Fruit fly (Drosophila melanogaster) whole organism, wandering third instar larva: ENCODE data around the gene CG31344.

ENCODE experiments used
- Abd-B ChIP-seq: fragments of >200 bp; optimal IDR thresholded peaks from 2 replicates; lab custom pipeline; 2017; ENCODE audit warnings: missing biosample characterization, missing genetic modification characterization
- CG32264 ChIP-seq: fragments of 200-800 bp; sonication (Bioruptor generic); optimal IDR thresholded peaks from 2 replicates; lab custom pipeline; 2016; ENCODE audit warnings: missing biosample characterization, missing genetic modification characterization
- CG9705 ChIP-seq: fragments of 200-800 bp; sonication (Bioruptor generic); optimal IDR thresholded peaks from 2 replicates; lab custom pipeline; 2018; ENCODE audit warnings: missing biosample characterization, mild to moderate bottlenecking, missing genetic modification characterization
- CrebA ChIP-seq: fragments of 200-800 bp; sonication (Bioruptor generic); optimal IDR thresholded peaks from 2 replicates; lab custom pipeline; 2016; ENCODE audit warnings: missing biosample characterization, mild to moderate bottlenecking, missing genetic modification characterization, borderline replicate concordance
- Dfd ChIP-seq: fragments of >200 bp; optimal IDR thresholded peaks from 2 replicates; lab custom pipeline; 2017; ENCODE audit warnings: missing biosample characterization, missing genetic modification characterization
- Dif ChIP-seq: fragments of 200-275, 200-300 bp; sonication (Bioruptor generic); optimal IDR thresholded peaks from 2 replicates; lab custom pipeline; 2018; ENCODE audit warnings: missing biosample characterization, missing genetic modification characterization; ENCODE audit not compliant: partially characterized antibody
- GATAd ChIP-seq: sonication (Bioruptor generic); optimal IDR thresholded peaks from 2 replicates; lab custom pipeline; 2016; ENCODE audit warnings: missing biosample characterization, missing genetic modification characterization
- HLH106 ChIP-seq: fragments of 200-800 bp; optimal IDR thresholded peaks from 3 replicates; lab custom pipeline; 2019; ENCODE audit warnings: missing biosample characterization, mild to moderate bottlenecking, missing genetic modification characterization, moderate library complexity
- Hnf4 ChIP-seq: fragments of 200-800 bp; sonication (Bioruptor generic); optimal IDR thresholded peaks from 2 replicates; lab custom pipeline; 2016; ENCODE audit warnings: missing biosample characterization, mild to moderate bottlenecking, missing genetic modification characterization
- Hr78 ChIP-seq: fragments of >200 bp; optimal IDR thresholded peaks from 2 replicates; lab custom pipeline; 2017; ENCODE audit warnings: missing biosample characterization, missing genetic modification characterization
- Hr83 ChIP-seq: fragments of 200-300 bp; sonication (Bioruptor generic); optimal IDR thresholded peaks from 2 replicates; lab custom pipeline; 2016; ENCODE audit warnings: missing biosample characterization, mild to moderate bottlenecking, missing genetic modification characterization, moderate library complexity; ENCODE audit not compliant: poor library complexity, severe bottlenecking
- Jra ChIP-seq: sonication (Bioruptor generic); optimal IDR thresholded peaks from 2 replicates; lab custom pipeline; 2016; ENCODE audit warnings: missing biosample characterization, missing genetic modification characterization
- Mio ChIP-seq: sonication (Bioruptor generic); optimal IDR thresholded peaks from 2 replicates; lab custom pipeline; 2016; ENCODE audit warnings: missing biosample characterization, missing genetic modification characterization
- Myc ChIP-seq: fragments of >200 bp; optimal IDR thresholded peaks from 2 replicates; lab custom pipeline; 2017
- N ChIP-seq: fragments of >200 bp; optimal IDR thresholded peaks from 2 replicates; lab custom pipeline; 2018; ENCODE audit warnings: missing biosample characterization, missing external identifiers, missing genetic modification characterization
- OdsH ChIP-seq: fragments of 200-800 bp; sonication (Bioruptor generic); optimal IDR thresholded peaks from 2 replicates; lab custom pipeline; 2016; ENCODE audit warnings: missing biosample characterization, mild to moderate bottlenecking, missing genetic modification characterization
- Rel ChIP-seq, 2 experiments: fragments of 200-800 bp; sonication (Bioruptor generic) in 1 of 2; optimal IDR thresholded peaks; 2 replicates in 1 of 2; 3 replicates in 1 of 2; lab custom pipeline; 2016 to 2019; ENCODE audit warnings: mild to moderate bottlenecking in 2 of 2, missing biosample characterization in 2 of 2, missing genetic modification characterization in 2 of 2, moderate library complexity in 1 of 2
- Sp1 ChIP-seq: fragments of 200-800 bp; sonication (Bioruptor generic); optimal IDR thresholded peaks from 3 replicates; lab custom pipeline; 2019; ENCODE audit warnings: missing biosample characterization, mild to moderate bottlenecking, missing genetic modification characterization, moderate library complexity
- Vsx2 ChIP-seq: fragments of 200-300, 225-300 bp; sonication (Bioruptor generic); optimal IDR thresholded peaks from 2 replicates; lab custom pipeline; 2018; ENCODE audit warnings: missing biosample characterization, missing genetic modification characterization; ENCODE audit not compliant: partially characterized antibody
- br ChIP-seq: fragments of 200-800 bp; sonication (Bioruptor generic); optimal IDR thresholded peaks from 2 replicates; lab custom pipeline; 2016; ENCODE audit warnings: missing biosample characterization, missing genetic modification characterization
- brk ChIP-seq: fragments of 200-800 bp; sonication (Bioruptor generic); optimal IDR thresholded peaks from 2 replicates; lab custom pipeline; 2016; ENCODE audit warnings: missing biosample characterization, mild to moderate bottlenecking, missing genetic modification characterization
- dl ChIP-seq, 2 experiments: fragments of 175-275, 200-275 bp in 1 of 2; fragments of 200-275 bp in 1 of 2; sonication (Bioruptor generic); optimal IDR thresholded peaks; lab custom pipeline; 2018; ENCODE audit warnings: mild to moderate bottlenecking in 2 of 2, missing biosample characterization in 2 of 2, missing genetic modification characterization in 2 of 2, moderate library complexity in 2 of 2; ENCODE audit not compliant: partially characterized antibody in 2 of 2, insufficient read depth in 1 of 2
- dmrt93B ChIP-seq: fragments of 200-800 bp; sonication (Bioruptor generic); optimal IDR thresholded peaks from 2 replicates; lab custom pipeline; 2018; ENCODE audit warnings: missing biosample characterization, mild to moderate bottlenecking, missing genetic modification characterization
- dsf ChIP-seq: sonication (Bioruptor generic); optimal IDR thresholded peaks from 2 replicates; lab custom pipeline; 2016; ENCODE audit warnings: missing biosample characterization, missing genetic modification characterization, borderline replicate concordance
- ey ChIP-seq: fragments of 200-800 bp; sonication (Bioruptor generic); optimal IDR thresholded peaks from 2 replicates; lab custom pipeline; 2016; ENCODE audit warnings: missing biosample characterization, missing genetic modification characterization
- foxo ChIP-seq, 2 experiments: fragments of 200-800 bp; sonication (Bioruptor generic); optimal IDR thresholded peaks; 2 replicates in 1 of 2; 3 replicates in 1 of 2; lab custom pipeline; 2016 to 2017; ENCODE audit warnings: missing biosample characterization in 2 of 2, missing genetic modification characterization in 2 of 2
- fru ChIP-seq: fragments of 200-800 bp; sonication (Bioruptor generic); optimal IDR thresholded peaks from 3 replicates; lab custom pipeline; 2016; ENCODE audit warnings: missing biosample characterization, mild to moderate bottlenecking, missing genetic modification characterization
- h ChIP-seq: fragments of 200-800 bp; sonication (Bioruptor generic); optimal IDR thresholded peaks from 3 replicates; lab custom pipeline; 2016; ENCODE audit warnings: missing biosample characterization, mild to moderate bottlenecking, missing genetic modification characterization
- jim ChIP-seq: fragments of 175-275, 200-325 bp; sonication (Bioruptor generic); optimal IDR thresholded peaks from 2 replicates; lab custom pipeline; 2016; ENCODE audit warnings: missing biosample characterization, mild to moderate bottlenecking, missing genetic modification characterization
- lola ChIP-seq: fragments of >200 bp; optimal IDR thresholded peaks from 2 replicates; lab custom pipeline; 2017; ENCODE audit warnings: missing biosample characterization, missing genetic modification characterization
- pan ChIP-seq: fragments of >200 bp; optimal IDR thresholded peaks from 2 replicates; lab custom pipeline; 2017
- psq ChIP-seq: fragments of 200-800 bp; sonication (Bioruptor generic); optimal IDR thresholded peaks from 3 replicates; lab custom pipeline; 2017; ENCODE audit warnings: missing biosample characterization, mild to moderate bottlenecking, missing genetic modification characterization, moderate library complexity
- rgr ChIP-seq: fragments of 200-800 bp; sonication (Bioruptor generic); optimal IDR thresholded peaks from 3 replicates; lab custom pipeline; 2016; ENCODE audit warnings: missing biosample characterization, mild to moderate bottlenecking, missing genetic modification characterization
- sage ChIP-seq: fragments of 200-800 bp; sonication (Bioruptor generic); optimal IDR thresholded peaks from 2 replicates; lab custom pipeline; 2016; ENCODE audit warnings: missing biosample characterization, mild to moderate bottlenecking, missing genetic modification characterization
- sv ChIP-seq: fragments of 200-800 bp; sonication (Bioruptor generic); optimal IDR thresholded peaks from 3 replicates; lab custom pipeline; 2016; ENCODE audit warnings: missing biosample characterization, missing genetic modification characterization
- tai ChIP-seq: sonication (Bioruptor generic); optimal IDR thresholded peaks from 2 replicates; lab custom pipeline; 2016; ENCODE audit warnings: missing biosample characterization, missing genetic modification characterization
- usp ChIP-seq: fragments of >200 bp; optimal IDR thresholded peaks from 2 replicates; lab custom pipeline; 2017; ENCODE audit warnings: missing biosample characterization, missing genetic modification characterization
- woc ChIP-seq: sonication (Bioruptor generic); optimal IDR thresholded peaks from 2 replicates; lab custom pipeline; 2016; ENCODE audit warnings: missing biosample characterization, mild to moderate bottlenecking, missing genetic modification characterization

The CG31344 gene

DNA sequence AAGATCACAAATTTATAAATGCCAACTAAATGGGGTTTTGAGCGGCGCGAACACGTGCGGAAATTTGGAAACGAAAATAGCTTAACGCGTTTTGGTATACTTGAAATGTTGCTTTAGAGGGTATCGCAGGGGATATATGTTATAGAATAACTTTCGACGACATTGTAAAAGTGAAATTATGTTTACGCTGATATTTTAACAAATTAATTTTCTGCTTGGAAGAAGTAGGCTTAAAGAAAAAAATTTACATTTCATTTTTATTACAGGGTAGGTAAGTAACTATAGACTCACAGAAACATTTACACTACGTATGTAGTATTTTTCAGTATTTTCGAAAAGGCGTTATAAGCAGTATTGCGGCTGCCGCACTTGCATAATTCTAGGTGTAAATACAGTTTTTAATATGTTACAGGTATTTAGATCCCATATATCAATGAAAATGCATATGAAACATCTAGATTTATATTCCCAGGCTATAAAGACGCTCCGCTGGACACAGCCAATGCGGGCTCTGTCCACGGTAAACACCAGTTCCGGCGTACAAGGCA, 4.3 kb upstream of the CG31344 start, which contains the start of the genes Art3 and mRpS10 (continued):
- TF ChIP-seq h (GFP tag; lab: Kevin White, UChicago): peak; percentile 100
- peak; percentile 99 for TF ChIP-seq CG32264
- peak; percentile 91 for TF ChIP-seq Rel (GFP tag; optimal IDR thresholded peaks at IDR 0.05; lab: Kevin White, UChicago)
- TF ChIP-seq Rel (tag; optimal IDR thresholded peaks at IDR 0.05; lab: Kevin White, UChicago): peak; percentile 99
- TF ChIP-seq OdsH: peak; percentile 100
- no peak for TF ChIP-seq Abd-B (GFP tag; lab: Kevin White, UChicago)
- no peak for TF ChIP-seq dl (GFP tag; optimal IDR thresholded peaks at IDR 0.05; lab: Kevin White, UChicago; ENCODE audit: insufficient read depth in 1 of 2, partially characterized antibody in 2 of 2)

DNA sequence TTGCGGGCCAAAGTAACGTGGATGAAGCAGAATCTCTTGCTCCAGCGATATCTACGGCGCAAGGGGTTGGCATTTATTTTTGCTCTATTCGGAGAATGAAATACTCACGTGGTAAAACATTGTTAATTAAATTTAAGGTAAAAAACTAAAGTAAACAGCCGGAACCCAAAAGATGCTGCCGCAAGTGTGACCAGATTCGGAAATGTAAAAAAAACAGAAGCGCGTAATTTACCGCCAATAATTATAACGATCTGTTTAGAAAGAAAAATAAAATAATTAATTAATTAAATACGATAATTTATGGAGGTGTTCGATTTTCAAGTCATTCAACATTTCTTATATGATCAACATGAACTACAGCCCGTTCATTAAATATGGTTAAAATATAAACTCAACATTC, 2.2 kb downstream of the CG31344 start, which contains the start of gene Polr2G:
TSS of gene Polr2G (minus strand) at position 208 of the 400 bp plus-strand sequence.
- TF ChIP-seq Hr83 (GFP tag; lab: Kevin White, UChicago) (no peak), Sp1 (GFP tag; lab: Kevin White, UChicago) (no peak), N (GFP tag; lab: Kevin White, UChicago) (no peak), rgr (GFP tag; lab: Kevin White, UChicago) (no peak)

DNA sequence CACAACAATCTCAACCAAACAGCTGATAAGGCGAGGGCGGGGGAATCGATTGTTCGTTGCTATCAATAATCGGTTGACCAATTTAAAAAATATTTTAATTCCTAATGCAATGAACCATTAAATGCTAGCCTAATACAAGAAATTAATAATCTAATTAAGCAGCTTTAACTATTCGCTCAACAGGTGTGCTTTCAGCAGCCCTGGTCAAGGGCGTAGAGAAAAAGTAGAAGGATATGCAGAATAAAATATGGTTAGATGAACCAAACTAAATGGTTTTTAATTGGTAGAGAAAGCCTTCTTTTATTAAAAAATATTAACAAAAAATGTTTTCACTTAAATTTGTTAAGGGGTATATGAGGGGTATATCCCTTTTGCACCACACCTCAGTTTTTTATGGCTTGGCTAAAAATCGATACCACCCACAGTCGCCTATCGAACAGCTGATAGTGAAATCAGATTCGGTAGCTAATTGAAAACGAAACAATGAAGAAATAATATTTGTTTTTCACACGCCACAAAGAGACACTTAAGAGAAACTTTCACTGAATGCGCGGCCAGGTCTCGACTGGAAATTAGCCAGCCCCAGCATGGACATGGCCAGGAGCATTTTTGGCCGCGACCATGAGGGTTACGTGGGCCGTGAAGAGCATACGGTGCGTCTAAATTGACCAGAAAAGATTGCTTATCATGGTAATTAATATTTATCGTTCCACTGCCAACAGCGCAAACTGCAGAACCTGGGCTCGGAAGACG, 6.1 kb downstream of the CG31344 start, which contains the start of the genes SIDL and CG12241:
TSS of gene SIDL (minus strand) at position 51 of the 753 bp plus-strand sequence.
TSS of gene CG12241 (plus strand) at position 433 of the 753 bp plus-strand sequence.
- TF ChIP-seq Dif (no peak), tai (GFP tag; lab: Kevin White, UChicago) (no peak), HLH106 (tag; lab: Kevin White, UChicago) (peak; percentile 94), CG32264 (peak; percentile 83), fru (GFP tag; lab: Kevin White, UChicago) (no peak), jim (GFP tag; lab: Kevin White, UChicago) (no peak), N (GFP tag; lab: Kevin White, UChicago) (no peak), usp (no peak), Abd-B (GFP tag; lab: Kevin White, UChicago) (no peak), Myc (lab: Kevin White, UChicago) (no peak), sv (peak; percentile 63), Hnf4 (no peak), dsf (GFP tag; lab: Kevin White, UChicago) (no peak), brk (GFP tag; lab: Kevin White, UChicago) (no peak), Mio (GFP tag; lab: Kevin White, UChicago) (peak; percentile 41), psq (GFP tag; lab: Kevin White, UChicago) (peak; percentile 67), h (GFP tag; lab: Kevin White, UChicago) (peak; percentile 95), rgr (GFP tag; lab: Kevin White, UChicago) (peak; percentile 71), Sp1 (GFP tag; lab: Kevin White, UChicago) (peak; percentile 75), dl (GFP tag; optimal IDR thresholded peaks at IDR 0.05; lab: Kevin White, UChicago; ENCODE audit: insufficient read depth in 1 of 2, partially characterized antibody in 2 of 2) (no peak), woc (GFP tag; lab: Kevin White, UChicago) (no peak), Jra (GFP tag; lab: Kevin White, UChicago) (no peak), OdsH (peak; percentile 62), Hr78 (GFP tag; lab: Kevin White, UChicago) (no peak), lola (GFP tag; lab: Kevin White, UChicago) (no peak), sage (no peak), CrebA (GFP tag; lab: Kevin White, UChicago) (no peak), GATAd (peak; percentile 9), br (GFP tag; lab: Kevin White, UChicago) (no peak), CG9705 (GFP tag; lab: Kevin White, UChicago) (peak; percentile 72), Hr83 (GFP tag; lab: Kevin White, UChicago) (no peak), pan (no peak), dmrt93B (no peak), foxo (GFP tag; optimal IDR thresholded peaks at IDR 0.05; lab: Kevin White, UChicago) (peak; percentile 28 to 94), ey (GFP tag; lab: Kevin White, UChicago) (peak; percentile 77), Vsx2 (no peak), Dfd (GFP tag; lab: Kevin White, UChicago) (no peak), Rel (GFP tag; optimal IDR thresholded peaks at IDR 0.05; lab: Kevin White, UChicago) (no peak), Rel (tag; optimal IDR thresholded peaks at IDR 0.05; lab: Kevin White, UChicago) (peak; percentile 74)
